Worm (Caenorhabditis elegans): ENCODE data around the gene F57H12.5.

Gene F57H12.5

ce11 chrIV:7943272-7943671 is 23.8 kb upstream of the F57H12.5 start (continued):
- TF ChIP-seq B0336.3 (GFP tag; IDR thresholded peaks at IDR 0.05), result no peak
- no peak for TF ChIP-seq rec-8 (tag; optimal IDR thresholded peaks at IDR 0.05)
- TF ChIP-seq egl-18 (GFP tag; IDR thresholded peaks at IDR 0.05), result 0 out of 2 replicates have a peak, but pooled peaks have one; percentile 11
- no peak for TF ChIP-seq egl-44 (GFP tag; IDR thresholded peaks at IDR 0.05)
- no peak for TF ChIP-seq him-1 (tag; optimal IDR thresholded peaks at IDR 0.05)
- no peak for TF ChIP-seq egrh-3 (GFP tag; IDR thresholded peaks at IDR 0.05)
- no peak for TF ChIP-seq mes-4 (tag; optimal IDR thresholded peaks at IDR 0.05)
- 0 out of 2 replicates have a peak, but pooled peaks have one; percentile 18 for TF ChIP-seq madf-8 (GFP tag; conservative IDR thresholded peaks at IDR 0.05)

ce11 chrIV:7946457-7946856 is 20.6 kb upstream of the F57H12.5 start, which contains the start of gene czw-1:
czw-1 (minus strand) TSS chrIV:7946825.
- TF ChIP-seq cebp-2 (GFP tag; IDR thresholded peaks at IDR 0.05) (no peak), hlh-26 (GFP tag; conservative IDR thresholded peaks at IDR 0.05) (no peak), K11D2.4 (GFP tag; IDR thresholded peaks at IDR 0.05) (no peak), lir-1 (GFP tag; conservative IDR thresholded peaks at IDR 0.05) (no peak), sea-2 (GFP tag; IDR thresholded peaks at IDR 0.05) (no peak), egrh-3 (GFP tag; IDR thresholded peaks at IDR 0.05) (no peak), ama-1 (optimal IDR thresholded peaks at IDR 0.05) (no peak), ama-1 (GFP tag; optimal IDR thresholded peaks at IDR 0.05) (no peak), T07F8.4 (tag; optimal IDR thresholded peaks at IDR 0.05) (no peak), F57C9.4 (tag; optimal IDR thresholded peaks at IDR 0.05) (no peak), F22D6.2 (tag; optimal IDR thresholded peaks at IDR 0.05) (no peak), egl-18 (GFP tag; IDR thresholded peaks at IDR 0.05) (no peak), snpc-1.3 (tag; optimal IDR thresholded peaks at IDR 0.05; ENCODE audit: insufficient read depth) (no peak), somi-1 (GFP tag; optimal IDR thresholded peaks at IDR 0.05) (no peak), ceh-100 (GFP tag; IDR thresholded peaks at IDR 0.05) (no peak)

ce11 chrIV:7946899-7947499 is 20.1 kb upstream of the F57H12.5 start, which contains the start of gene F20D12.12:
F20D12.12 (plus strand) TSS chrIV:7947440.
- peak; percentile 69 for TF ChIP-seq tlf-1 (GFP tag; optimal IDR thresholded peaks at IDR 0.05)
- peak; percentile 60 for TF ChIP-seq B0336.3 (GFP tag; IDR thresholded peaks at IDR 0.05)
- peak; percentile 59 for TF ChIP-seq tbp1 (GFP tag; optimal IDR thresholded peaks at IDR 0.05)
- TF ChIP-seq madf-6 (GFP tag; IDR thresholded peaks at IDR 0.05), result peak; percentile 96
- 0 out of 2 replicates have a peak, but pooled peaks have one; percentile 6 for TF ChIP-seq F37B4.10 (GFP tag; IDR thresholded peaks at IDR 0.05)
- peak; percentile 71 for TF ChIP-seq lin-40 (tag; optimal IDR thresholded peaks at IDR 0.05)
- TF ChIP-seq athp-1 (tag; optimal IDR thresholded peaks at IDR 0.05), result peak; percentile 65
- TF ChIP-seq ZK185.1 (tag; optimal IDR thresholded peaks at IDR 0.05; ENCODE audit: poor library complexity, severe bottlenecking), result peak; percentile 51
- peak; percentile 88 for TF ChIP-seq hsf-1 (GFP tag; IDR thresholded peaks at IDR 0.05)
- TF ChIP-seq bed-2 (GFP tag; IDR thresholded peaks at IDR 0.05), result peak; percentile 91
- TF ChIP-seq Y79H2A.3 (GFP tag; conservative IDR thresholded peaks at IDR 0.05), result peak; percentile 90
- TF ChIP-seq lin-35 (GFP tag; optimal IDR thresholded peaks at IDR 0.05), result peak in 2 of 3 experiments; percentile 25 to 50
- TF ChIP-seq C06A6.2 (GFP tag; conservative IDR thresholded peaks at IDR 0.05), result peak; percentile 88
- TF ChIP-seq nfyb-1 (GFP tag; IDR thresholded peaks at IDR 0.05), result peak; percentile 96
- peak; percentile 83 for TF ChIP-seq egrh-3 (GFP tag; IDR thresholded peaks at IDR 0.05)
- peak; percentile 47; the same call in 1 of the 2 replicates for TF ChIP-seq egl-44 (GFP tag; IDR thresholded peaks at IDR 0.05)
- TF ChIP-seq ceh-100 (GFP tag; IDR thresholded peaks at IDR 0.05), result peak; percentile 99
- peak; percentile 53; the same call in 1 of the 2 replicates for TF ChIP-seq Y53F4B.3 (GFP tag; IDR thresholded peaks at IDR 0.05)
- peak; percentile 96 for TF ChIP-seq rcor-1 (GFP tag; IDR thresholded peaks at IDR 0.05)
- TF ChIP-seq lin-54 (GFP tag; optimal IDR thresholded peaks at IDR 0.05), result peak; percentile 78
- peak; percentile 75 for TF ChIP-seq attf-6 (GFP tag; IDR thresholded peaks at IDR 0.05)
- TF ChIP-seq cebp-1 (GFP tag; IDR thresholded peaks at IDR 0.05), result peak; percentile 71
- peak; percentile 75 for TF ChIP-seq cebp-1 (tag; optimal IDR thresholded peaks at IDR 0.05)
- peak in 1 of 2 experiments; percentile 47 for TF ChIP-seq let-607 (tag; optimal IDR thresholded peaks at IDR 0.05)
- peak; percentile 93 for TF ChIP-seq pbrm-1 (GFP tag; IDR thresholded peaks at IDR 0.05)
- TF ChIP-seq attf-3 (GFP tag; conservative IDR thresholded peaks at IDR 0.05), result peak; percentile 88
- peak; percentile 97 for TF ChIP-seq dox-1 (GFP tag; IDR thresholded peaks at IDR 0.05)
- peak; percentile 88 for TF ChIP-seq mcd-1 (GFP tag; IDR thresholded peaks at IDR 0.05)
